Worm (Caenorhabditis elegans) whole organism, late embryonic: ENCODE results near the gene max-2.
A peak's percentile ranks its signal among the peaks of the same experiment; 100 is the strongest.

Source experiments
- C08G9.2 ChIP-seq: sonication (generic microtip); optimal IDR thresholded peaks from 2 replicates; lab custom pipeline; 2016; ENCODE audit warnings: mild to moderate bottlenecking, missing genetic modification characterization, moderate library complexity, missing compliant biosample characterization
- F13H6.1 ChIP-seq: sonication (generic microtip); optimal IDR thresholded peaks from 2 replicates; lab custom pipeline; 2016; ENCODE audit warnings: missing genetic modification characterization, missing compliant biosample characterization
- K02D7.2 ChIP-seq: sonication (generic microtip); optimal IDR thresholded peaks from 2 replicates; lab custom pipeline; 2017; ENCODE audit warnings: mild to moderate bottlenecking, missing genetic modification characterization, missing compliant biosample characterization
- T23F11.4 ChIP-seq: fragments of 200-800 bp; sonication (Bioruptor generic); optimal IDR thresholded peaks from 2 replicates; lab custom pipeline; 2018; ENCODE audit warnings: mild to moderate bottlenecking, missing genetic modification characterization, missing compliant biosample characterization
- ahr-1 ChIP-seq: sonication (generic microtip); optimal IDR thresholded peaks from 2 replicates; lab custom pipeline; 2016; ENCODE audit warnings: missing genetic modification characterization, missing compliant biosample characterization
- ama-1 ChIP-seq: fragments of 150-350 bp; optimal IDR thresholded peaks from 2 replicates; lab custom pipeline; 2014
- ceh-14 ChIP-seq: sonication (generic microtip); optimal IDR thresholded peaks from 2 replicates; lab custom pipeline; 2016; ENCODE audit warnings: missing genotype, missing genetic modification characterization, missing compliant biosample characterization
- ceh-19 ChIP-seq: fragments of 200-800 bp; sonication (Bioruptor generic); optimal IDR thresholded peaks from 2 replicates; lab custom pipeline; 2018; ENCODE audit warnings: mild to moderate bottlenecking, missing genetic modification characterization, missing compliant biosample characterization
- ceh-22 ChIP-seq: sonication (generic microtip); optimal IDR thresholded peaks from 2 replicates; lab custom pipeline; 2017; ENCODE audit warnings: missing biosample characterization, missing genetic modification characterization
- ceh-24 ChIP-seq: sonication (generic microtip); optimal IDR thresholded peaks from 2 replicates; lab custom pipeline; 2016; ENCODE audit warnings: mild to moderate bottlenecking, missing genetic modification characterization, missing compliant biosample characterization
- ceh-30 ChIP-seq: fragments of 150-350 bp; optimal IDR thresholded peaks from 2 replicates; lab custom pipeline; 2014; ENCODE audit warnings: missing biosample characterization, missing genetic modification characterization
- ceh-34 ChIP-seq: sonication (generic microtip); optimal IDR thresholded peaks from 2 replicates; lab custom pipeline; 2016; ENCODE audit warnings: mild to moderate bottlenecking, missing genetic modification characterization, missing compliant biosample characterization
- ceh-45 ChIP-seq: fragments of 200-800 bp; sonication (Bioruptor generic); IDR thresholded peaks from 2 replicates; pipeline ENCODE4 v1.3.6; 2022; ENCODE audit warnings: missing genetic modification reagents, missing genetic modification characterization, missing compliant biosample characterization
- ceh-6 ChIP-seq: fragments of 200-800 bp; sonication (Bioruptor generic); optimal IDR thresholded peaks from 2 replicates; lab custom pipeline; 2018; ENCODE audit warnings: mild to moderate bottlenecking, missing genetic modification characterization, missing compliant biosample characterization
- ceh-9 ChIP-seq: sonication (generic microtip); optimal IDR thresholded peaks from 2 replicates; lab custom pipeline; 2016; ENCODE audit warnings: mild to moderate bottlenecking, missing genetic modification characterization, inconsistent platforms, missing compliant biosample characterization
- dmd-4 ChIP-seq: sonication (generic microtip); optimal IDR thresholded peaks from 2 replicates; lab custom pipeline; 2016; ENCODE audit warnings: borderline replicate concordance, missing genetic modification characterization, missing compliant biosample characterization
- dve-1 ChIP-seq: sonication (generic microtip); optimal IDR thresholded peaks from 2 replicates; lab custom pipeline; 2017; ENCODE audit warnings: antibody characterized with exemption, mild to moderate bottlenecking, missing genetic modification characterization, missing compliant biosample characterization
- elt-2 ChIP-seq: sonication (generic microtip); optimal IDR thresholded peaks from 2 replicates; lab custom pipeline; 2016; ENCODE audit warnings: missing genetic modification reagents, missing genetic modification characterization, missing compliant biosample characterization
- ets-4 ChIP-seq: sonication (generic microtip); optimal IDR thresholded peaks from 2 replicates; lab custom pipeline; 2016; ENCODE audit warnings: missing genetic modification characterization, missing compliant biosample characterization
- fax-1 ChIP-seq: sonication (generic microtip); optimal IDR thresholded peaks from 2 replicates; lab custom pipeline; 2016; ENCODE audit warnings: missing genotype, missing genetic modification characterization, missing compliant biosample characterization
- fkh-6 ChIP-seq: sonication (generic microtip); optimal IDR thresholded peaks from 2 replicates; lab custom pipeline; 2016; ENCODE audit warnings: missing genetic modification characterization, missing compliant biosample characterization
- hlh-15 ChIP-seq: sonication (generic microtip); optimal IDR thresholded peaks from 2 replicates; lab custom pipeline; 2016; ENCODE audit warnings: missing genetic modification characterization, missing compliant biosample characterization
- hlh-6 ChIP-seq: sonication (generic microtip); optimal IDR thresholded peaks from 2 replicates; lab custom pipeline; 2016; ENCODE audit warnings: missing genotype, missing genetic modification characterization, missing compliant biosample characterization
- madf-2 ChIP-seq: sonication (generic microtip); optimal IDR thresholded peaks from 2 replicates; lab custom pipeline; 2017; ENCODE audit warnings: missing genetic modification characterization, missing compliant biosample characterization
- nfya-1 ChIP-seq: sonication (generic microtip); optimal IDR thresholded peaks from 2 replicates; lab custom pipeline; 2017; ENCODE audit warnings: missing genetic modification characterization, mild to moderate bottlenecking, missing compliant biosample characterization, antibody characterized with exemption, moderate library complexity
- npax-4 ChIP-seq: sonication (generic microtip); optimal IDR thresholded peaks from 2 replicates; lab custom pipeline; 2016; ENCODE audit warnings: missing genetic modification characterization, missing compliant biosample characterization
- odd-2 ChIP-seq: sonication (generic microtip); optimal IDR thresholded peaks from 2 replicates; lab custom pipeline; 2017; ENCODE audit warnings: antibody characterized with exemption, mild to moderate bottlenecking, missing genetic modification characterization, missing compliant biosample characterization
- pat-9 ChIP-seq: fragments of 200-800 bp; sonication (Bioruptor generic); optimal IDR thresholded peaks from 2 replicates; lab custom pipeline; 2018; ENCODE audit warnings: mild to moderate bottlenecking, missing genetic modification characterization, moderate library complexity, missing compliant biosample characterization
- pax-1 ChIP-seq: fragments of 150-350 bp; optimal IDR thresholded peaks from 2 replicates; lab custom pipeline; 2014; ENCODE audit warnings: missing biosample characterization, missing genetic modification characterization
- pros-1 ChIP-seq: fragments of 150-350 bp; optimal IDR thresholded peaks from 2 replicates; lab custom pipeline; 2014; ENCODE audit warnings: missing biosample characterization, missing genetic modification reagents, missing genetic modification characterization
- sox-2 ChIP-seq: fragments of 200-800 bp; sonication (Bioruptor generic); IDR thresholded peaks from 2 replicates; pipeline ENCODE4 v1.3.6; 2022; ENCODE audit warnings: missing genetic modification reagents, missing genetic modification characterization, missing compliant biosample characterization
- sox-4 ChIP-seq: sonication (generic microtip); optimal IDR thresholded peaks from 2 replicates; lab custom pipeline; 2017; ENCODE audit warnings: mild to moderate bottlenecking, missing genetic modification characterization, inconsistent platforms, missing compliant biosample characterization
- ttx-3 ChIP-seq: sonication (generic microtip); optimal IDR thresholded peaks from 2 replicates; lab custom pipeline; 2016; ENCODE audit warnings: missing genetic modification reagents, missing genetic modification characterization, missing compliant biosample characterization
- unc-42 ChIP-seq: sonication (generic microtip); optimal IDR thresholded peaks from 2 replicates; lab custom pipeline; 2016; ENCODE audit warnings: missing genotype, missing genetic modification characterization, missing compliant biosample characterization
- unc-55 ChIP-seq: sonication (generic microtip); optimal IDR thresholded peaks from 2 replicates; lab custom pipeline; 2017; ENCODE audit warnings: missing biosample characterization, missing genetic modification reagents, missing genetic modification characterization
- unc-86 ChIP-seq: sonication (generic microtip); optimal IDR thresholded peaks from 2 replicates; lab custom pipeline; 2016; ENCODE audit warnings: missing genetic modification characterization, missing compliant biosample characterization
- zip-5 ChIP-seq: sonication (generic microtip); optimal IDR thresholded peaks from 2 replicates; lab custom pipeline; 2016; ENCODE audit warnings: missing genetic modification characterization, missing compliant biosample characterization

Gene max-2

DNA sequence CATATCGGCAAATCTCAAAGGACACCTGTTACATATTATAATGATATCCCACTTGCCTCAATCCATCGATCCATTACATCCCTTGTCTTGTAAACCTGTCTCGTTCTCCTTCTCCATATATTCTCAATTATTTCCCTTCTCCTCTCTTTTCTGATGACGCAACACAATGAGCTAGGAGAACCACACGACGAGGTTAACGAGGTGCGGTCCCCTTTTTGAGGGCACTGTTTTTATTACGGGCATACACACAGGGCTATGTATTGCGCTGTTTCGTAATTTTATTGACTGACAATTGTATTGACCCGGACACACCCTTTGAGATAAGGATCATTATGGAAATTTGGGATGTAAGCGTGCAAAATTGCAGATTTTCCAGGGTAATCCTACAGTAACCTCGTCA is 47.0 kb downstream of the max-2 start:
- TF ChIP-seq unc-42 (tag; lab: Kevin White, UChicago) (no peak), npax-4 (tag; lab: Kevin White, UChicago) (no peak), F13H6.1 (tag; lab: Kevin White, UChicago) (no peak), zip-5 (tag; lab: Kevin White, UChicago) (no peak), fkh-6 (tag; lab: Kevin White, UChicago) (no peak), ceh-45 (GFP tag; lab: Robert Waterston, UW) (no peak), fax-1 (no peak), ceh-24 (no peak), ceh-6 (GFP tag; lab: Kevin White, UChicago) (no peak), ceh-34 (tag; lab: Kevin White, UChicago) (no peak), sox-2 (GFP tag; lab: Robert Waterston, UW) (no peak), ets-4 (tag; lab: Kevin White, UChicago) (no peak), unc-86 (no peak), unc-55 (GFP tag; lab: Kevin White, UChicago) (no peak), odd-2 (tag; lab: Kevin White, UChicago) (no peak), ahr-1 (tag; lab: Kevin White, UChicago) (no peak), madf-2 (no peak), ceh-22 (tag; lab: Kevin White, UChicago) (no peak), sox-4 (tag; lab: Kevin White, UChicago) (no peak)

DNA sequence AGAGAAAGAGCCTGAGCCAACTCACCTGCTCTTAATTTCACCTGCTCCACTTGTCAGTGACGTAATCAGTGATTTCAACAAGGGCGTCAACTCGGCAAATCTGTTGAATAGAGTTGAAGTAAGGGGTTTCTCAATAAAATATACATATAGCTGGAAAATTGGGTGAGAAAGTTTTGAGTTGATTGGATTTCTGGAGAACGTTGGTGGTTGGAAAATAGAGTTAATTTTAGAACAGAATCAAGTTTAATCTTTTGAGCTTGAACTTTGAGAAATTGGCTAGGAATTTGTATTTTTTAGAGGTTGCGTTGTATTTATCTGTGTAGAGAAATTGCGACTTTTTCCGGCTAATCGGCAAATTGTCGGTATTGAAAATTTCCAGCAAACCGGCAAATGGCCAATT is 56.0 kb downstream of the max-2 start, which contains the start of gene Y38F1A.4:
Gene Y38F1A.4 (minus strand): TSS at position 101 of the 400 bp plus-strand sequence.
- no peak for TF ChIP-seq ceh-14 (tag; lab: Kevin White, UChicago)
- no peak for TF ChIP-seq K02D7.2 (tag; lab: Kevin White, UChicago)
- TF ChIP-seq pat-9 (tag; lab: Kevin White, UChicago), result no peak
- no peak for TF ChIP-seq sox-2 (GFP tag; lab: Robert Waterston, UW)
- TF ChIP-seq elt-2 (tag; lab: Kevin White, UChicago), result no peak

DNA sequence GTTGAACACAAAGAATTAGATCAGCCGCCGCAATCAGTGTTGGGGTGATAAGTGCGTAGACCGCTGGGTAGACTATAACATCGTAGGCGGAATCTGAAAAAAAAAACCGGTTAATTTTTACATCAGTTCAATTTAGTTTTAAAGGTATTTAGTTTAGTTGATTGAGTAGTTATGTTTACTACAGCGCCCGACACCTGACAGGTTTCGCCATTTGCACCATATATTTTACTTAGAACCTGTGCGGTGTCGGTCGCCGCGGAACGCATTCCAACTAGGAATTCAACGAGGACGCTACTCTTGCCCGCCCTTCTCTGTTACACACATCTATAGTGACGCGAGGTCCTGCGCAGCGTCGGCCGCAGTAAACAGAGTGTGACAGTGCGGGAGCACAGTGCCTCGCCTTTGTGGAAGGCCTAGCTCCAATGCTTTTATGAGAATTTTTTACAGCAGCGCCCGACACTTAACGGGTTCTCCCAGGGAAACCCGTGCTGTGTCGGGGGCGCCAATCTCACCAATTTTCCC is 57.1 kb downstream of the max-2 start:
- no peak for TF ChIP-seq dmd-4
- TF ChIP-seq hlh-6 (tag; lab: Kevin White, UChicago), result peak; percentile 20

DNA sequence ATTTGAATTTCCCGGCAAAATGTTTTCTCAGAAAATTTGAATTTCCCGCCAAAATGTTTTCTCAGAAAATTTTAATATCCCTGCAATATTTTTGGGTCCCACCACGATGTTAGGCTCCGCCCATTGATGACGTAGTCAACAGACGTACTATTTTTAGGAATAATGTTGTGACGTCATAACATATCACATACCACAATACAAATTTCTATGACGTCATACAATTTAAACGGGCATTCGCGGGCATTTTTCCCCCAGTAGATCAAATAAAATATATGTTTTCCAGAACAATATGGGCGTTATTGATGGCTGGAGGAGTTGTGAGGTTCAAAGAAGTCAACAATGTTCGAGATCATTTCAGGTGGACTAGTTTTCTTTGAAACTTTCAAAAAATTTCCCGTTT is 59.4 kb downstream of the max-2 start:
- TF ChIP-seq hlh-15 (tag; lab: Kevin White, UChicago) (no peak), npax-4 (tag; lab: Kevin White, UChicago) (no peak), ttx-3 (tag; lab: Kevin White, UChicago) (no peak), ceh-6 (GFP tag; lab: Kevin White, UChicago) (no peak), dve-1 (no peak), ceh-30 (tag; lab: Kevin White, UChicago) (no peak), fax-1 (no peak), ceh-19 (no peak), elt-2 (tag; lab: Kevin White, UChicago) (no peak), C08G9.2 (no peak), pax-1 (tag; lab: Kevin White, UChicago) (no peak), pros-1 (no peak), T23F11.4 (GFP tag; lab: Kevin White, UChicago) (no peak)
- TF ChIP-seq, all 69 proteins: peak for 0

DNA sequence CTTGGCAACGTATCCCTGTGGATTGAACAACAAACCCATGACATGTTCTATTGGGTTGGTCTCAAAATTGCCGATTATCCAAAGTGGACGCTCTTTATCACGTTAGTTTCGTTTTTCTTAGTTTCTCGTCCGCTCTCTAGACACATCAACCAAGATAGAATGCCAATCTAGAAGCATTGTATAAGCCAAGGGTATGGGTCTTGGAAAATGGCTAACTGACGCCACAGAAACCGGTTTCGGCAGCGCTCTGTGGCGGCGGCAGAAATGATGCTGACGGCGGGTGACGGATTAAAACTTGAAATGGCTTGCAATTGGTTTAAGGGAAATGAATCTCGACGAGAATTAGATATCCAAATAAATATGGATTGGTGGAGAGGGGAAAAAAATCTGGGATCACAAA is 60.1 kb downstream of the max-2 start:
- TF ChIP-seq ceh-14 (tag; lab: Kevin White, UChicago) (no peak), hlh-15 (tag; lab: Kevin White, UChicago) (no peak), ceh-9 (tag; lab: Kevin White, UChicago) (no peak), K02D7.2 (tag; lab: Kevin White, UChicago) (no peak), nfya-1 (tag; lab: Kevin White, UChicago) (no peak), ama-1 (lab: Kevin White, UChicago) (no peak)
- TF ChIP-seq, all 69 proteins: peak for 0
